Fruit fly (Drosophila melanogaster): Measurements from ENCODE around the gene Nrx-IV.

DNA sequence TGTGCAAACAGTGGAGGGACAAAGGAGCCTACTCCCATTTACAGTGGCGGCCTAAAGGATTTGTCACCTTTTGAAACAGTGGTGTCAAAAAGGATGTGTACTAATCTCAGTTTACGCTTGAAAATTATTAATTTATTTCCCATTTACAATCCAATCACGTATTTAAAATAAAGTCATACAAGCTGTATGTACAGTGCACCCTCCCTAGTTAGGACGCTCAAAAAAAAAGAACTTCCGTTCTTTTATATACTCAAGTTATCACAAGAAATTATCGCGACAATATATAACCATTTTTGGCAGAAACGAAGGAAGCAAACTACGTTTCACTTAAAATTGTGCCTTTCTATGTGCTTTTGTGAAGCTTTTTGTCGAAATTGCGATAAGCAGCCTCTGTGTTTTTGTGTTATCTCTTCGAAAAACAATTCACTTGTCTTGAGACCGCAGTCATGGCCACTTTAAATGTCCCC, 7.1 kb upstream of the Nrx-IV start:
- TF ChIP-seq CG8478 (optimal IDR thresholded peaks at IDR 0.05), result no peak
- no peak for TF ChIP-seq CTCF (optimal IDR thresholded peaks at IDR 0.05)
